Worm (Caenorhabditis elegans): ENCODE data around the gene clec-242.

ce11 chrV:17241278-17241661, 4.0 kb downstream of the clec-242 start:
- no peak for TF ChIP-seq ama-1 (optimal IDR thresholded peaks at IDR 0.05)
- TF ChIP-seq sma-3 (GFP tag; optimal IDR thresholded peaks at IDR 0.05) = no peak
